Worm (Caenorhabditis elegans): ENCODE data around the gene M05D6.9.

The M05D6.9 gene

DNA sequence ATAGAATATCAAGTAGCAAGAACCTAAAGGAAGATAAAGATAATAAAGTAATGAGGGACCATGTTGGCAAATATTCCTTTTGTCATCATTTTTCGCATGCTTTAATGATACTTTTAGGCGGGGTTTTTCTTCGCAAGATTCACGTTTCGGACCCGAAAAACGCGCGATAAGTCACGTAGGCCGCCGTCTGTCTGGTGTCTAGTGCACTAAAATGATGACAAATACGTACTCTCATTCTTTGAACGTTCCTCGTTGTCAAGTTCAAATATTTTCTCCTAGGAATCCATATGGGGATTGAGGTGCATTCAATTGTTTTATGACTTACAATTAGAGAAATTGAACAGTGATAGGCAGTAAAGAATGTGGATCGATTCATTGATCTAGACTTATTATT lies 10.3 kb upstream of the M05D6.9 start, which contains the start of gene taap-1:
Gene taap-1 (minus strand): TSS at position 79 of the 394 bp plus-strand sequence.
- TF ChIP-seq pqm-1 (tag; optimal IDR thresholded peaks at IDR 0.05), result peak; percentile 4
- TF ChIP-seq nfya-1 (tag; optimal IDR thresholded peaks at IDR 0.05; ENCODE audit: insufficient read depth), result peak; percentile 17
- peak; percentile 34 for TF ChIP-seq nhr-43 (tag; optimal IDR thresholded peaks at IDR 0.05; ENCODE audit: poor library complexity, severe bottlenecking)
- TF ChIP-seq ceh-16 (tag; optimal IDR thresholded peaks at IDR 0.05), result no peak
- TF ChIP-seq skn-1 (tag; optimal IDR thresholded peaks at IDR 0.05), result peak; percentile 94

DNA sequence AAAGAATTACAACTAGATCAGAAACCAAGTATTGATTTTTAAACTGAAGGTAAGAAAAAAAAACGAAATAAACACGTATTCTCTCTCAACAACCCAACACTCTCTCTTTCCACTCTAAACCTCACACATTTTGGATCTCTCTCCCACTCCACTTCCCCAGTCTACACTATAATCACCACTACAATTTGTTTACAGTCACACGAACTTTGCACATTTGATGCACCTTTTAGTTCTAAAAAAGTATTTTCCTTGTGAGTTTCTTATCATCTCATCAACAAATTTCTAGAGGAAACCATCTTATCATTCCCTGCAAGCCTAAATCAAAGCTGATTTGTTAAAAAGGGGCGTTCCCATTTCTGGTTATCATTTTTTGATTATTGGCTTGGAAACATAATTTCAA lies 9.5 kb upstream of the M05D6.9 start:
- peak; percentile 32 for TF ChIP-seq skn-1 (tag; optimal IDR thresholded peaks at IDR 0.05)
- peak; percentile 96 for TF ChIP-seq elt-2 (tag; optimal IDR thresholded peaks at IDR 0.05)
- no peak for TF ChIP-seq nhr-67 (tag; optimal IDR thresholded peaks at IDR 0.05)
- TF ChIP-seq tbx-2 (tag; optimal IDR thresholded peaks at IDR 0.05), result no peak
- TF ChIP-seq nfya-1 (tag; optimal IDR thresholded peaks at IDR 0.05; ENCODE audit: insufficient read depth), result peak; percentile 26
- peak; percentile 5 for TF ChIP-seq nhr-43 (tag; optimal IDR thresholded peaks at IDR 0.05; ENCODE audit: poor library complexity, severe bottlenecking)
- TF ChIP-seq eor-1 (tag; optimal IDR thresholded peaks at IDR 0.05), result no peak
- TF ChIP-seq nhr-23 (tag; optimal IDR thresholded peaks at IDR 0.05), result no peak
- no peak for TF ChIP-seq egl-27 (tag; optimal IDR thresholded peaks at IDR 0.05)
- peak; percentile 31 for TF ChIP-seq ceh-28 (tag; optimal IDR thresholded peaks at IDR 0.05)
- TF ChIP-seq ZK546.5 (tag; optimal IDR thresholded peaks at IDR 0.05), result no peak
- no peak for TF ChIP-seq ceh-9 (tag; optimal IDR thresholded peaks at IDR 0.05)
- no peak for TF ChIP-seq fos-1 (tag; optimal IDR thresholded peaks at IDR 0.05)
- no peak for TF ChIP-seq unc-62 (GFP tag; optimal IDR thresholded peaks at IDR 0.05)
- no peak for TF ChIP-seq R02D3.7 (tag; optimal IDR thresholded peaks at IDR 0.05)
- peak; percentile 33 for TF ChIP-seq jun-1 (tag; optimal IDR thresholded peaks at IDR 0.05)
- no peak for TF ChIP-seq lin-39 (tag; optimal IDR thresholded peaks at IDR 0.05)
- no peak for TF ChIP-seq egl-5 (tag; optimal IDR thresholded peaks at IDR 0.05)
- no peak for TF ChIP-seq nhr-76 (tag; optimal IDR thresholded peaks at IDR 0.05)
- peak; percentile 26 for TF ChIP-seq nhr-25 (tag; optimal IDR thresholded peaks at IDR 0.05)
- peak; percentile 88 for TF ChIP-seq pqm-1 (tag; optimal IDR thresholded peaks at IDR 0.05)
- TF ChIP-seq nhr-11 (tag; optimal IDR thresholded peaks at IDR 0.05), result peak; percentile 33
- TF ChIP-seq pha-4 (tag; optimal IDR thresholded peaks at IDR 0.05), result peak; percentile 67

DNA sequence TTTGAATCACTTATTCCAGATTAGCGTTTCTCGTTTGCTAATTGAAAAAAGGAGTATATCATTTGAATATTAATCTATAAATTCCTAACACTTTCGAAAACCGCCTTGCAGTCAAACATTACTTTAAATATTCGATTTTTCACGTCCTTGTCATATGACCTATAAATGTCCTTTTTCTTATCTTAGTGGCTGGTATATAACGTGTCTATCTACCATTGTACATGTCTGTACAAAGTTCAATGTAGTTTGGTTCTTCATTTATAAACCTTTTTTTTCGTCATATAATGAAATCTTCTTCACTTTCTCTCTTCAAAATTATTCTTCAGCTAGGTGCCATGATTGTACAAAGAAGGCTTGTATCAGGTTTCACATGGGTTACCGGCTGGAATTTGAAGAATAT lies 8.5 kb upstream of the M05D6.9 start, which contains the start of gene gbh-2:
Gene gbh-2 (plus strand): TSS at position 277 of the 400 bp plus-strand sequence.
- TF ChIP-seq egl-5 (tag; optimal IDR thresholded peaks at IDR 0.05) (no peak), R02D3.7 (tag; optimal IDR thresholded peaks at IDR 0.05) (no peak), hmg-11 (tag; optimal IDR thresholded peaks at IDR 0.05) (no peak), fkh-10 (GFP tag; optimal IDR thresholded peaks at IDR 0.05) (no peak), nhr-43 (tag; optimal IDR thresholded peaks at IDR 0.05; ENCODE audit: poor library complexity, severe bottlenecking) (peak; percentile 46), pqm-1 (tag; optimal IDR thresholded peaks at IDR 0.05) (peak; percentile 95), ceh-9 (tag; optimal IDR thresholded peaks at IDR 0.05) (no peak), fos-1 (tag; optimal IDR thresholded peaks at IDR 0.05) (no peak), elt-1 (tag; optimal IDR thresholded peaks at IDR 0.05) (no peak), nhr-67 (tag; optimal IDR thresholded peaks at IDR 0.05) (no peak), nhr-77 (tag; optimal IDR thresholded peaks at IDR 0.05) (no peak), fkh-2 (tag; optimal IDR thresholded peaks at IDR 0.05) (no peak), jun-1 (tag; optimal IDR thresholded peaks at IDR 0.05) (peak; percentile 16), lin-39 (tag; optimal IDR thresholded peaks at IDR 0.05) (no peak), nhr-237 (tag; optimal IDR thresholded peaks at IDR 0.05) (no peak), elt-3 (tag; optimal IDR thresholded peaks at IDR 0.05) (no peak), snpc-4 (tag; optimal IDR thresholded peaks at IDR 0.05) (peak; percentile 9), nhr-25 (tag; optimal IDR thresholded peaks at IDR 0.05) (peak; percentile 63), pha-4 (tag; optimal IDR thresholded peaks at IDR 0.05) (peak; percentile 11), ceh-16 (tag; optimal IDR thresholded peaks at IDR 0.05) (no peak), aly-2 (tag; optimal IDR thresholded peaks at IDR 0.05) (no peak), lsy-12 (tag; optimal IDR thresholded peaks at IDR 0.05) (no peak), daf-12 (tag; optimal IDR thresholded peaks at IDR 0.05) (no peak), nfya-1 (tag; optimal IDR thresholded peaks at IDR 0.05; ENCODE audit: insufficient read depth) (no peak), nhr-28 (tag; optimal IDR thresholded peaks at IDR 0.05) (no peak), nhr-12 (tag; optimal IDR thresholded peaks at IDR 0.05) (no peak), sea-2 (GFP tag; optimal IDR thresholded peaks at IDR 0.05) (no peak), ztf-4 (tag; optimal IDR thresholded peaks at IDR 0.05) (peak; percentile 48), ztf-11 (tag; optimal IDR thresholded peaks at IDR 0.05) (no peak), tbx-2 (tag; optimal IDR thresholded peaks at IDR 0.05) (no peak), nhr-11 (tag; optimal IDR thresholded peaks at IDR 0.05) (no peak), unc-39 (tag; optimal IDR thresholded peaks at IDR 0.05) (no peak), ama-1 (optimal IDR thresholded peaks at IDR 0.05) (no peak), mml-1 (tag; optimal IDR thresholded peaks at IDR 0.05) (no peak), lin-15B (tag; optimal IDR thresholded peaks at IDR 0.05) (no peak), ceh-28 (tag; optimal IDR thresholded peaks at IDR 0.05) (no peak), skn-1 (tag; optimal IDR thresholded peaks at IDR 0.05) (peak; percentile 67), zag-1 (tag; optimal IDR thresholded peaks at IDR 0.05) (no peak), mdl-1 (tag; optimal IDR thresholded peaks at IDR 0.05) (no peak), eor-1 (tag; optimal IDR thresholded peaks at IDR 0.05) (no peak), egl-27 (tag; optimal IDR thresholded peaks at IDR 0.05) (no peak), ceh-82 (tag; optimal IDR thresholded peaks at IDR 0.05) (no peak), unc-62 (GFP tag; optimal IDR thresholded peaks at IDR 0.05) (no peak), elt-2 (tag; optimal IDR thresholded peaks at IDR 0.05) (peak; percentile 93)

Measured in whole organism, L3 larva.